Fruit fly (Drosophila melanogaster): ENCODE results near the gene Ir76a.

Ir76a gene

dm6 chr3L:19794203-19794802 lies 4.8 kb upstream of the Ir76a start (continued):
- TF ChIP-seq wek (GFP tag; optimal IDR thresholded peaks at IDR 0.05) (peak; percentile 66), B-H2 (GFP tag; optimal IDR thresholded peaks at IDR 0.05) (peak; percentile 71), CG5180 (GFP tag; optimal IDR thresholded peaks at IDR 0.05) (peak; percentile 84), CG3838 (GFP tag; optimal IDR thresholded peaks at IDR 0.05) (peak; percentile 51), CG18764 (GFP tag; optimal IDR thresholded peaks at IDR 0.05) (peak; percentile 53), Vsx1 (GFP tag; optimal IDR thresholded peaks at IDR 0.05) (no peak), Dref (GFP tag; IDR thresholded peaks at IDR 0.05) (no peak; the same call in 1 of the 2 replicates), CG12942 (GFP tag; optimal IDR thresholded peaks at IDR 0.05) (peak; percentile 62), Side (GFP tag; optimal IDR thresholded peaks at IDR 0.05) (peak; percentile 83), CG8924 (tag; optimal IDR thresholded peaks at IDR 0.05) (peak; percentile 86), Taf1 (GFP tag; IDR thresholded peaks at IDR 0.05) (peak; percentile 55; the same call in 1 of the 2 replicates), zfh2 (GFP tag; optimal IDR thresholded peaks at IDR 0.05) (peak; percentile 76), Atf3 (GFP tag; optimal IDR thresholded peaks at IDR 0.05) (peak; percentile 48), ci (GFP tag; IDR thresholded peaks at IDR 0.05) (peak; percentile 85), CG32532 (GFP tag; IDR thresholded peaks at IDR 0.05) (peak; percentile 83), cwo (GFP tag; optimal IDR thresholded peaks at IDR 0.05) (peak; percentile 88), Dp (GFP tag; optimal IDR thresholded peaks at IDR 0.05) (no peak), dan (GFP tag; IDR thresholded peaks at IDR 0.05) (no peak), B-H1 (GFP tag; IDR thresholded peaks at IDR 0.05) (peak; percentile 57; the same call in 2 of the 3 replicates), NfI (GFP tag; optimal IDR thresholded peaks at IDR 0.05) (peak; percentile 87), CG7839 (tag; optimal IDR thresholded peaks at IDR 0.05) (peak; percentile 91), vnd (GFP tag; IDR thresholded peaks at IDR 0.05; ENCODE audit: partially characterized antibody) (peak; percentile 52; the same call in 1 of the 3 replicates), CG13287 (GFP tag; IDR thresholded peaks at IDR 0.05; ENCODE audit: partially characterized antibody) (peak; percentile 7; the same call in 1 of the 2 replicates), psq (GFP tag; optimal IDR thresholded peaks at IDR 0.05) (peak; percentile 13), CG10366 (GFP tag; IDR thresholded peaks at IDR 0.05) (peak; percentile 37), h (optimal IDR thresholded peaks at IDR 0.05) (no peak), CG16813 (GFP tag; IDR thresholded peaks at IDR 0.05; ENCODE audit: partially characterized antibody) (no peak), sqz (GFP tag; optimal IDR thresholded peaks at IDR 0.05) (no peak), gfzf (GFP tag; optimal IDR thresholded peaks at IDR 0.05) (no peak), CG3065 (GFP tag; optimal IDR thresholded peaks at IDR 0.05) (peak; percentile 51), CG8388 (GFP tag; optimal IDR thresholded peaks at IDR 0.05) (peak; percentile 72), Spps (tag; optimal IDR thresholded peaks at IDR 0.05) (peak; percentile 52), CG31224 (GFP tag; IDR thresholded peaks at IDR 0.05) (peak; percentile 58; the same call in 1 of the 2 replicates), pan (optimal IDR thresholded peaks at IDR 0.05) (no peak), pan (GFP tag; optimal IDR thresholded peaks at IDR 0.05 in 1 of 2, IDR thresholded peaks at IDR 0.05 in 1 of 2) (peak in 1 of 2 experiments; percentile 65), CG16779 (GFP tag; IDR thresholded peaks at IDR 0.05) (peak; percentile 63; the same call in 1 of the 2 replicates), MTF-1 (GFP tag; optimal IDR thresholded peaks at IDR 0.05; ENCODE audit: borderline replicate concordance) (peak; percentile 66), CG8359 (GFP tag; optimal IDR thresholded peaks at IDR 0.05; ENCODE audit: borderline replicate concordance) (peak; percentile 36), disco-r (GFP tag; optimal IDR thresholded peaks at IDR 0.05) (peak; percentile 58), toy (GFP tag; IDR thresholded peaks at IDR 0.05) (0 out of 2 replicates have a peak, but pooled peaks have one; percentile 54), CG17359 (tag; optimal IDR thresholded peaks at IDR 0.05) (peak; percentile 79), Pdp1 (GFP tag; optimal IDR thresholded peaks at IDR 0.05) (peak; percentile 65 to 84), ase (GFP tag; IDR thresholded peaks at IDR 0.05) (0 out of 3 replicates have a peak, but pooled peaks have one; percentile 11), CG10274 (GFP tag; optimal IDR thresholded peaks at IDR 0.05) (peak; percentile 73), sr (GFP tag; IDR thresholded peaks at IDR 0.05) (peak; percentile 19; the same call in 1 of the 3 replicates), CG17612 (GFP tag; IDR thresholded peaks at IDR 0.05) (no peak), amos (GFP tag; IDR thresholded peaks at IDR 0.05; ENCODE audit: partially characterized antibody) (no peak; the same call in 1 of the 2 replicates), CG34376 (GFP tag; optimal IDR thresholded peaks at IDR 0.05) (peak; percentile 92), CG6765 (GFP tag; optimal IDR thresholded peaks at IDR 0.05) (peak; percentile 90)
